Worm (Caenorhabditis elegans): Measurements from ENCODE around the gene C24H12.8.

DNA sequence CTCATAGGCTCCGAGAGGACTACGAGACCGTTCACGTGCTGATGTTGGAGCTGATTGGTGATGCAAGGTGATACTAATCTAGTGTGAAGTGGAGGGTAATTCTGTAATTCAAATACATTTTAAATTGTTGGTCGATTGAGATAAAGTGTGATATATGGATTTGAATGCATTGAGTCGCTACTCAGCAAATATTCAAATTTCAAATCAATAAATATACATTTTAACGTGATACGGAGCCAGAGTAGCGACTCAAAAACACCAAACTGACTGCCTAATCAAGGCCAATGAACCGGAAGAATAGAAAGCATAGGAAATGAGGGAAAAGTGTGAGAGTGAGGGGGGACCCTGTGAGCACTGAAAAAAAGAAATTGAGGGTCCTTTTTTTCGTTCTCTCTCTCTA lies 23.7 kb downstream of the C24H12.8 start, which contains the start of gene C03H5.6:
- TF ChIP-seq ztf-11 (tag; optimal IDR thresholded peaks at IDR 0.05) (no peak), lsy-2 (tag; optimal IDR thresholded peaks at IDR 0.05) (no peak), hif-1 (tag; optimal IDR thresholded peaks at IDR 0.05) (no peak)
